Worm (Caenorhabditis elegans) whole organism, L2 larva: ENCODE results near the gene F32D8.15.

Experiments
- F13H6.1 ChIP-seq: sonication (generic microtip); optimal IDR thresholded peaks from 2 replicates; lab custom pipeline; 2016; ENCODE audit warnings: missing genetic modification characterization, missing compliant biosample characterization
- R02D3.7 ChIP-seq: fragments of 150-350 bp; optimal IDR thresholded peaks from 2 replicates; lab custom pipeline; 2014; ENCODE audit warnings: missing biosample characterization, missing genetic modification characterization
- Y55F3AM.14 ChIP-seq: fragments of 200-800 bp; sonication (Bioruptor generic); optimal IDR thresholded peaks from 2 replicates; lab custom pipeline; 2018; ENCODE audit warnings: mild to moderate bottlenecking, missing genetic modification characterization, missing compliant biosample characterization
- ama-1 ChIP-seq: fragments of 150-350 bp; optimal IDR thresholded peaks from 2 replicates; lab custom pipeline; 2018; ENCODE audit warnings: inconsistent platforms
- blmp-1 ChIP-seq: sonication (generic microtip); optimal IDR thresholded peaks from 2 replicates; lab custom pipeline; 2017; ENCODE audit warnings: missing genetic modification characterization, mild to moderate bottlenecking, missing compliant biosample characterization, antibody characterized with exemption, moderate library complexity; ENCODE audit not compliant: insufficient read depth
- crh-2 ChIP-seq: sonication (generic microtip); optimal IDR thresholded peaks from 2 replicates; lab custom pipeline; 2017; ENCODE audit warnings: missing biosample characterization, missing genetic modification characterization
- dmd-4 ChIP-seq: sonication (generic microtip); optimal IDR thresholded peaks from 2 replicates; lab custom pipeline; 2017; ENCODE audit warnings: missing biosample characterization, missing genetic modification characterization
- egl-27 ChIP-seq: sonication (generic microtip); optimal IDR thresholded peaks from 3 replicates; lab custom pipeline; 2017; ENCODE audit warnings: missing biosample characterization, missing genetic modification reagents, missing genetic modification characterization
- fos-1 ChIP-seq: fragments of 150-350 bp; optimal IDR thresholded peaks from 2 replicates; lab custom pipeline; 2014; ENCODE audit warnings: missing biosample characterization, missing genetic modification characterization
- gmeb-1 ChIP-seq: fragments of 150-350 bp; optimal IDR thresholded peaks from 2 replicates; lab custom pipeline; 2014; ENCODE audit warnings: missing biosample characterization, missing genetic modification characterization
- lin-13 ChIP-seq: fragments of 150-350 bp; optimal IDR thresholded peaks from 2 replicates; lab custom pipeline; 2014; ENCODE audit warnings: missing biosample characterization, missing genetic modification reagents, missing genetic modification characterization
- lin-39 ChIP-seq: fragments of 150-350 bp; optimal IDR thresholded peaks from 2 replicates; lab custom pipeline; 2014; ENCODE audit warnings: missing biosample characterization, missing genetic modification reagents, missing genetic modification characterization
- lsy-2 ChIP-seq, 2 experiments: fragments of 150-350 bp in 1 of 2; sonication (generic microtip) in 1 of 2; optimal IDR thresholded peaks; 2 replicates each; lab custom pipeline; 2014 to 2017; ENCODE audit warnings: missing biosample characterization in 2 of 2, missing genetic modification characterization in 2 of 2
- mbf-1 ChIP-seq: sonication (generic microtip); optimal IDR thresholded peaks from 2 replicates; lab custom pipeline; 2017; ENCODE audit warnings: missing biosample characterization, missing genetic modification characterization
- nhr-11 ChIP-seq: fragments of 150-350 bp; optimal IDR thresholded peaks from 2 replicates; lab custom pipeline; 2014; ENCODE audit warnings: missing biosample characterization, missing genetic modification characterization
- nhr-12 ChIP-seq: fragments of 150-350 bp; optimal IDR thresholded peaks from 2 replicates; lab custom pipeline; 2014; ENCODE audit warnings: missing biosample characterization, missing genetic modification characterization
- nhr-21 ChIP-seq: fragments of 150-350 bp; optimal IDR thresholded peaks from 2 replicates; lab custom pipeline; 2014; ENCODE audit warnings: missing biosample characterization, missing genetic modification characterization
- nhr-25 ChIP-seq: fragments of 150-350 bp; sonication (generic microtip); optimal IDR thresholded peaks from 3 replicates; lab custom pipeline; 2014; ENCODE audit warnings: missing biosample characterization, missing genetic modification characterization
- nhr-6 ChIP-seq: fragments of 150-350 bp; optimal IDR thresholded peaks from 2 replicates; lab custom pipeline; 2014; ENCODE audit warnings: missing biosample characterization, missing genetic modification characterization
- peb-1 ChIP-seq: fragments of 150-350 bp; optimal IDR thresholded peaks from 2 replicates; lab custom pipeline; 2014; ENCODE audit warnings: missing biosample characterization, missing genetic modification characterization
- skn-1 ChIP-seq: sonication (generic microtip); optimal IDR thresholded peaks from 2 replicates; lab custom pipeline; 2017; ENCODE audit warnings: missing biosample characterization, missing genetic modification characterization
- sma-3 ChIP-seq: sonication (generic microtip); optimal IDR thresholded peaks from 2 replicates; lab custom pipeline; 2016; ENCODE audit warnings: missing genetic modification reagents, missing genetic modification characterization, missing compliant biosample characterization
- sma-9 ChIP-seq, 2 experiments: fragments of 150-350 bp in 1 of 2; sonication (generic microtip) in 1 of 2; optimal IDR thresholded peaks; 2 replicates each; lab custom pipeline; 2014 to 2016; ENCODE audit warnings: missing genetic modification characterization in 2 of 2, mild to moderate bottlenecking in 1 of 2, missing biosample characterization in 1 of 2, missing compliant biosample characterization in 1 of 2, missing genetic modification reagents in 1 of 2, moderate library complexity in 1 of 2
- snpc-4 ChIP-seq: fragments of 150-350 bp; optimal IDR thresholded peaks from 2 replicates; lab custom pipeline; 2014; ENCODE audit warnings: missing biosample characterization, missing genetic modification characterization
- unc-55 ChIP-seq: fragments of 150-350 bp; sonication (generic microtip); optimal IDR thresholded peaks from 3 replicates; lab custom pipeline; 2014; ENCODE audit warnings: missing biosample characterization, missing genetic modification reagents, missing genetic modification characterization
- ztf-11 ChIP-seq: sonication (generic microtip); optimal IDR thresholded peaks from 2 replicates; lab custom pipeline; 2017; ENCODE audit warnings: missing biosample characterization, missing genetic modification characterization
- ztf-4 ChIP-seq: fragments of 150-350 bp; optimal IDR thresholded peaks from 2 replicates; lab custom pipeline; 2014; ENCODE audit warnings: missing biosample characterization, missing genetic modification characterization

F32D8.15 gene

DNA sequence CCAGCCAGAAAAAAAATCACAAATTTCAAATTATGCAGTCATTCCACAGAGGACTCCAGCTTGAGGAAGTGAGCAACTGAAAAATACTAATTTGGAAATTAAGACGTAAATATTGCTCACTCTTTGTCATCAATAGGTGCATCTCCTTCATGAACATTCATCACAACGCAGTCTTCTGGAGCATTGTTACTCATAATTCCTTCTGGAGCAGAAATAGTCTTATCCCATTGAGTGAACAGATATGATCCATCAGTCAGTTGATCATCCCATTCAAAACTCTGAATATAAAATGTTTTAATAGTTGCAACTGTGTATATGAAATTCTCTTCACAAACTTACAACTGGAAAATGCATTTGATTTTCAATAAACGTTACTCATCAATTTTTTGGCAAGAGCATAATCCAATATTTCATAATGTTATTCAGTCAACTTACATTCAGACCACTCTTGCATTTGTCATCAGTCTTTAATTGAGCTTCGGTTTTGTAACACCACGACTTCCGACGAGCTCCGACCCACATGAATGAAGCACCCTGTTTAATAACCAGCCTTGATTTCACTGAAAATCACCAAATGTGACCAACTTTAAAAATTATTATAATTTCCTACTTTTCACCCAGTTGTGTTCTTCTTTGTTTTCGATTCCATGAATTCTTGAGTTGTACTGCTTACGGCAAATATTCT, 49.8 kb downstream of the F32D8.15 start:
- TF ChIP-seq ztf-4 (tag; lab: Kevin White, UChicago) = peak; percentile 60
- TF ChIP-seq gmeb-1 (tag; lab: Kevin White, UChicago) = no peak
- TF ChIP-seq F13H6.1 = no peak
- peak; percentile 74 for TF ChIP-seq ama-1 (lab: Kevin White, UChicago)
- TF ChIP-seq nhr-25 (tag; lab: Kevin White, UChicago) = peak; percentile 29
- no peak for TF ChIP-seq nhr-21
- no peak for TF ChIP-seq mbf-1 (tag; lab: Kevin White, UChicago)
- no peak for TF ChIP-seq snpc-4 (tag; lab: Kevin White, UChicago)
- TF ChIP-seq nhr-6 = peak; percentile 32
- peak; percentile 25 for TF ChIP-seq lin-13
- TF ChIP-seq lsy-2 (tag; optimal IDR thresholded peaks at IDR 0.05; lab: Kevin White, UChicago) = peak in 1 of 2 experiments; percentile 40
- peak; percentile 21 for TF ChIP-seq Y55F3AM.14
- no peak for TF ChIP-seq sma-3 (GFP tag; lab: Kevin White, UChicago)
- TF ChIP-seq sma-9 (GFP tag; optimal IDR thresholded peaks at IDR 0.05; lab: Kevin White, UChicago) = peak; percentile 20
- no peak for TF ChIP-seq sma-9 (tag; optimal IDR thresholded peaks at IDR 0.05; lab: Kevin White, UChicago)
- peak; percentile 9 for TF ChIP-seq blmp-1
- TF ChIP-seq, all 48 proteins: peak for 9

DNA sequence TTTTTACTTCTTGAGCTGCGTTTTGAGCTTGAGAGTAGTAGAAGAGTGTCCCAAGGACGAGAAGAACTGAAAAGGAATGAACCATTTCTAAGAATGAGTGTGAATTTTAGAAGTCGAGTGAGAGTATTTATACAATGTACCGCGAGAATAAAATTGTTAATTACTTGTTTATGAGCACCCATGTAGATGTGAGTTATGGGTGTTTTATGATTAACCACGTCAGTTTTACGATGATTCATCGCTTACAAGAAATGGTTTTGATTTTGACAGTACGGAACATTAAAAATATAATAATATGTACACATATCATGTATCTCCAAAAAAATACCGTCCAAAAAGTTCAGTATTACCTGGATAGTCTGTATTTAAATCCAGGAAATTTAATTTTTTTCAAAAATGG, 50.5 kb downstream of the F32D8.15 start, which contains the start of gene clec-221:
TSS of gene clec-221 (minus strand) at position 101 of the 400 bp plus-strand sequence.
- TF ChIP-seq fos-1 (tag; lab: Kevin White, UChicago) (no peak), lin-39 (tag; lab: Kevin White, UChicago) (no peak), skn-1 (no peak), nhr-6 (no peak), peb-1 (tag; lab: Kevin White, UChicago) (no peak), lsy-2 (tag; optimal IDR thresholded peaks at IDR 0.05; lab: Kevin White, UChicago) (no peak), ztf-11 (tag; lab: Kevin White, UChicago) (no peak), unc-55 (GFP tag; lab: Kevin White, UChicago) (no peak), nhr-12 (tag; lab: Kevin White, UChicago) (no peak), nhr-25 (tag; lab: Kevin White, UChicago) (no peak), F13H6.1 (no peak), dmd-4 (tag; lab: Kevin White, UChicago) (no peak), egl-27 (tag; lab: Kevin White, UChicago) (no peak), sma-3 (GFP tag; lab: Kevin White, UChicago) (no peak), blmp-1 (no peak), crh-2 (tag; lab: Kevin White, UChicago) (no peak), ztf-4 (tag; lab: Kevin White, UChicago) (no peak), nhr-11 (no peak)

DNA sequence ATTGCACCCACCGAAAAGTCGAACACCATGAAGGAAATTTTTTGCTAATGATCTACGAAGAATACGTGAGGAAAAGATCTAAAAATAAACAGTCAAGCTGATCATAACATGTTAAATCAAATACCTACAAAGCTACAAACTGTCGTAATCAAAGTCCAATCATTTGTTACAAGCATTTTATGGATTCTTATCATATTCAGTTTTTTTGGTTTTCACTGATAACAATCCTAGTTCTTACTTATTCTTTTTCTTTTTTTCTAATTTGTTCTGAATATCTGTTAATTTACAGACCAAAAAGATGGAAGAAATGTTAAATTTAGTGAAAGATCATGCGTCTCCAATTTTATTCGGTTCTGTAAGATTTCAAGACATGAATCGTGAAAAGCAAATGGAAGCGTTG, 51.0 kb downstream of the F32D8.15 start, which contains the start of gene F17C11.6:
TSS of gene F17C11.6 (plus strand) at position 290 of the 400 bp plus-strand sequence.
- TF ChIP-seq fos-1 (tag; lab: Kevin White, UChicago) = peak; percentile 2
- TF ChIP-seq dmd-4 (tag; lab: Kevin White, UChicago) = no peak

DNA sequence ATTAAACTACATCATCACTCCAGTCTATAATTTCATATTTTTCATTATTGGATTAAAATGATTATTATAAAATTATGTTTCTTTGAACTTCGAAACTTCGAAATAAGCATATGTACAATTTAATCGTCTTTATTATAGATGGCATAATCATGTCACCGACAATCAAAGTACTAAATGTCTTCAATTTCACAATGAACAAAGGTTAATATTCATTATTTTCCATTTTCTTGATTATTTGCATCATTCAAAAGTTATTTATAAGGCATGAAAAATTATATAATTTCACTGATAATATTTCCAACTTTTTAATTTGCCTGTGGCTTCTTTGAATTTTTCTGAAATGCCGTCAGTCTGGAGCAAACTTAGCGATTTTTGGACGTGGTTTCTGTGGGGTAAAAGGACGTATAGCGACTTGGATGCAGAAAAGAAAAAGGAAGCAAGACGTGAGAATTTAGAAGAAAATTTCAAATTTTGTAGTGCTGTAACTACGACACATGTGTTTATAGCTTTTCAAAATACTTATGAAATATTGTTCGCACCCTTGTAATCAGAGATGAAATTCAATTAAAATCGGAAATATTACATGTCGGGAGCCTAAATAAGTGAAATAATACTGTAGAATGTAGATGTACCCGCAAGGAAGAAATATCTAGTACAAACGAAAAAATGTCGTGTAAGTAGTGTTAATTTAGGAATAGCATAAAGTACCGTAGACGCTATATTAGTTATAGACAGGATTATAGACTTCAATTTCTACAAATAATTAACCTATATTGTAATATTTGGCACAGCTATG, 52.0 kb downstream of the F32D8.15 start, which contains the start of gene F17C11.13:
TSS of gene F17C11.13 (plus strand) at position 243 of the 796 bp plus-strand sequence.
- TF ChIP-seq fos-1 (tag; lab: Kevin White, UChicago) = peak; percentile 14
- no peak for TF ChIP-seq R02D3.7 (tag; lab: Kevin White, UChicago)
